Fruit fly (Drosophila melanogaster) whole organism, embryonic: Measurements from ENCODE around the gene CG43062.

Experiments
- Atf3 ChIP-seq: fragments of 200-800 bp; sonication (Bioruptor generic); optimal IDR thresholded peaks from 3 replicates; lab custom pipeline; 2016; ENCODE audit warnings: missing biosample characterization, missing genetic modification characterization
- BEAF-32 ChIP-seq: fragments of 200-800 bp; sonication (Bioruptor generic); optimal IDR thresholded peaks from 3 replicates; lab custom pipeline; 2017; ENCODE audit warnings: missing biosample characterization, missing genetic modification characterization, mild to moderate bottlenecking, moderate library complexity, missing genetic modification reagents
- Bdp1 ChIP-seq: fragments of 200-800 bp; sonication (Bioruptor generic); optimal IDR thresholded peaks from 3 replicates; lab custom pipeline; 2016; ENCODE audit warnings: missing biosample characterization, missing genetic modification characterization
- CG11085 ChIP-seq: fragments of 200-800 bp; sonication (Bioruptor generic); IDR thresholded peaks from 2 replicates; pipeline ENCODE4 v1.3.6; 2022; ENCODE audit warnings: missing biosample characterization, missing genetic modification characterization
- CG11398 ChIP-seq: fragments of 200-800 bp; sonication (Bioruptor generic); optimal IDR thresholded peaks from 2 replicates; lab custom pipeline; 2016; ENCODE audit warnings: missing biosample characterization, missing genetic modification characterization
- CG11504 ChIP-seq: fragments of 200-800 bp; sonication (Bioruptor generic); optimal IDR thresholded peaks from 3 replicates; lab custom pipeline; 2019; ENCODE audit warnings: missing biosample characterization, mild to moderate bottlenecking, missing genetic modification characterization, moderate library complexity
- CG1602 ChIP-seq: fragments of 200-800 bp; sonication (Bioruptor generic); optimal IDR thresholded peaks from 3 replicates; lab custom pipeline; 2016; ENCODE audit warnings: missing biosample characterization, missing genetic modification characterization
- CG16815 ChIP-seq: fragments of 200-800 bp; sonication (Bioruptor generic); optimal IDR thresholded peaks from 3 replicates; lab custom pipeline; 2017; ENCODE audit warnings: missing biosample characterization, mild to moderate bottlenecking, missing genetic modification characterization
- CG1792 ChIP-seq: fragments of 200-800 bp; sonication (Bioruptor generic); optimal IDR thresholded peaks from 2 replicates; lab custom pipeline; 2016; ENCODE audit warnings: missing biosample characterization, missing genetic modification characterization
- CG2199 ChIP-seq: fragments of 200-800 bp; sonication (Bioruptor generic); IDR thresholded peaks from 3 replicates; pipeline ENCODE4 v1.3.6; 2022; ENCODE audit warnings: missing biosample characterization, missing genetic modification characterization
- CG3281 ChIP-seq: fragments of 200-800 bp; sonication (Bioruptor generic); optimal IDR thresholded peaks from 3 replicates; lab custom pipeline; 2017; ENCODE audit warnings: missing biosample characterization, mild to moderate bottlenecking, missing genetic modification characterization
- CG3838 ChIP-seq: fragments of 200-800 bp; sonication (Bioruptor generic); optimal IDR thresholded peaks from 3 replicates; lab custom pipeline; 2016; ENCODE audit warnings: missing biosample characterization, missing genetic modification characterization
- CG4328 ChIP-seq: fragments of 200-800 bp; sonication (Bioruptor generic); optimal IDR thresholded peaks from 3 replicates; lab custom pipeline; 2017; ENCODE audit warnings: missing biosample characterization, missing genetic modification reagents, missing genetic modification characterization
- CG4424 ChIP-seq: fragments of 200-800 bp; sonication (Bioruptor generic); optimal IDR thresholded peaks from 3 replicates; lab custom pipeline; 2016; ENCODE audit warnings: missing biosample characterization, missing genetic modification characterization
- CG5180 ChIP-seq: fragments of 200-800 bp; sonication (Bioruptor generic); optimal IDR thresholded peaks from 3 replicates; lab custom pipeline; 2017; ENCODE audit warnings: missing biosample characterization, missing genetic modification characterization, mild to moderate bottlenecking, moderate library complexity, missing genetic modification reagents
- CG5245 ChIP-seq: fragments of 200-800 bp; sonication (Bioruptor generic); optimal IDR thresholded peaks from 3 replicates; lab custom pipeline; 2016; ENCODE audit warnings: missing biosample characterization, missing genetic modification characterization
- CG5953 ChIP-seq: fragments of 200-800 bp; sonication (Bioruptor generic); IDR thresholded peaks from 2 replicates; pipeline ENCODE4 v1.3.6; 2022; ENCODE audit warnings: missing biosample characterization, missing genetic modification characterization
- CG6654 ChIP-seq: fragments of 200-800 bp; sonication (Bioruptor generic); optimal IDR thresholded peaks from 2 replicates; lab custom pipeline; 2017; ENCODE audit warnings: missing biosample characterization, mild to moderate bottlenecking, missing genetic modification characterization
- CG7987 ChIP-seq: fragments of 200-800 bp; sonication (Bioruptor generic); optimal IDR thresholded peaks from 2 replicates; lab custom pipeline; 2018; ENCODE audit warnings: missing biosample characterization, mild to moderate bottlenecking, missing genetic modification characterization, moderate library complexity
- CG8944 ChIP-seq: fragments of 200-800 bp; sonication (Bioruptor generic); optimal IDR thresholded peaks from 3 replicates; lab custom pipeline; 2016; ENCODE audit warnings: missing biosample characterization, missing genetic modification characterization
- CG9932 ChIP-seq: fragments of 200-800 bp; sonication (Bioruptor generic); IDR thresholded peaks from 2 replicates; pipeline ENCODE4 v1.3.6; 2022; ENCODE audit warnings: missing biosample characterization, missing genetic modification characterization
- CrebB ChIP-seq: fragments of 200-800 bp; sonication (Bioruptor generic); optimal IDR thresholded peaks from 3 replicates; lab custom pipeline; 2018; ENCODE audit warnings: missing biosample characterization, mild to moderate bottlenecking, missing genetic modification characterization
- D19B ChIP-seq: fragments of 200-800 bp; sonication (Bioruptor generic); optimal IDR thresholded peaks from 2 replicates; lab custom pipeline; 2017; ENCODE audit warnings: missing biosample characterization, mild to moderate bottlenecking, missing genetic modification characterization
- Dref ChIP-seq: fragments of 200-800 bp; sonication (Bioruptor generic); IDR thresholded peaks from 2 replicates; pipeline ENCODE4 v1.3.6; 2022; ENCODE audit warnings: missing biosample characterization, missing genetic modification characterization
- E2f1 ChIP-seq: fragments of 200-800 bp; sonication (Bioruptor generic); IDR thresholded peaks from 2 replicates; pipeline ENCODE4 v1.3.6; 2022; ENCODE audit warnings: missing biosample characterization, missing genetic modification characterization
- Ets65A ChIP-seq: fragments of 200-800 bp; sonication (Bioruptor generic); peaks from one replicate; lab custom pipeline; 2016; ENCODE audit warnings: missing biosample characterization, missing genetic modification characterization
- Ets97D ChIP-seq: fragments of 200-800 bp; sonication (Bioruptor generic); optimal IDR thresholded peaks from 3 replicates; lab custom pipeline; 2016; ENCODE audit warnings: missing biosample characterization, missing genetic modification characterization
- Gsc ChIP-seq: fragments of 200-800 bp; sonication (Bioruptor generic); IDR thresholded peaks from 2 replicates; pipeline ENCODE4 v1.3.6; 2022; ENCODE audit warnings: missing biosample characterization, missing genetic modification characterization
- H15 ChIP-seq: fragments of 200-800 bp; sonication (Bioruptor generic); IDR thresholded peaks from 3 replicates; pipeline ENCODE4 v1.3.6; 2022; ENCODE audit warnings: missing biosample characterization, missing genetic modification characterization
- HHEX ChIP-seq: fragments of 200-800 bp; sonication (Bioruptor generic); optimal IDR thresholded peaks from 3 replicates; lab custom pipeline; 2017; ENCODE audit warnings: missing biosample characterization, mild to moderate bottlenecking, missing genetic modification characterization, missing genetic modification reagents
- HLH4C ChIP-seq: fragments of 200-800 bp; sonication (Bioruptor generic); IDR thresholded peaks from 3 replicates; pipeline ENCODE4 v1.3.6; 2022; ENCODE audit warnings: missing biosample characterization, missing genetic modification characterization; ENCODE audit not compliant: partially characterized antibody
- Hr39 ChIP-seq: fragments of >200 bp; optimal IDR thresholded peaks from 2 replicates; lab custom pipeline; 2017
- Ssrp ChIP-seq: fragments of 200-800 bp; sonication (Bioruptor generic); optimal IDR thresholded peaks from 2 replicates; lab custom pipeline; 2018; ENCODE audit warnings: missing biosample characterization, mild to moderate bottlenecking, missing genetic modification characterization, moderate library complexity
- YL-1 ChIP-seq: fragments of 200-800 bp; sonication (Bioruptor generic); optimal IDR thresholded peaks from 3 replicates; lab custom pipeline; 2017; ENCODE audit warnings: missing biosample characterization, mild to moderate bottlenecking, missing genetic modification characterization
- ap ChIP-seq: fragments of 200-800 bp; sonication (Bioruptor generic); IDR thresholded peaks from 2 replicates; pipeline ENCODE4 v1.3.6; 2022; ENCODE audit warnings: missing biosample characterization, missing genetic modification characterization
- bsh ChIP-seq, 2 experiments: fragments of 200-800 bp; sonication (Bioruptor generic); optimal IDR thresholded peaks; 2 replicates each; lab custom pipeline; 2017 to 2018; ENCODE audit warnings: mild to moderate bottlenecking in 2 of 2, missing biosample characterization in 2 of 2, missing genetic modification characterization in 2 of 2, moderate library complexity in 1 of 2
- ems ChIP-seq: fragments of 200-800 bp; sonication (Bioruptor generic); optimal IDR thresholded peaks from 3 replicates; lab custom pipeline; 2016; ENCODE audit warnings: missing biosample characterization, missing genetic modification characterization
- ftz-f1 ChIP-seq: fragments of 200-800 bp; sonication (Bioruptor generic); optimal IDR thresholded peaks from 2 replicates; lab custom pipeline; 2016; ENCODE audit warnings: missing biosample characterization, missing genetic modification characterization
- fu2 ChIP-seq: fragments of 200-800 bp; sonication (Bioruptor generic); optimal IDR thresholded peaks from 2 replicates; lab custom pipeline; 2016; ENCODE audit warnings: missing biosample characterization, missing genetic modification characterization
- gcm ChIP-seq: fragments of 200-800 bp; sonication (Bioruptor generic); optimal IDR thresholded peaks from 2 replicates; lab custom pipeline; 2019; ENCODE audit warnings: missing biosample characterization, mild to moderate bottlenecking, missing genetic modification characterization, moderate library complexity
- ham ChIP-seq: fragments of 200-800 bp; sonication (Bioruptor generic); IDR thresholded peaks from 2 replicates; pipeline ENCODE4 v1.3.6; 2022; ENCODE audit warnings: missing biosample characterization, missing genetic modification characterization
- insv ChIP-seq, 2 experiments: fragments of 200-800 bp; sonication (Bioruptor generic); optimal IDR thresholded peaks; 3 replicates each; lab custom pipeline; 2016 to 2018; ENCODE audit warnings: missing biosample characterization in 2 of 2, missing genetic modification characterization in 2 of 2
- lilli ChIP-seq: fragments of 200-800 bp; sonication (Bioruptor generic); optimal IDR thresholded peaks from 3 replicates; lab custom pipeline; 2016; ENCODE audit warnings: missing biosample characterization, missing genetic modification characterization
- otp ChIP-seq: fragments of 200-800 bp; sonication (Bioruptor generic); IDR thresholded peaks from 3 replicates; pipeline ENCODE4, ENCODE4 v1.3.6; 2022; ENCODE audit warnings: missing biosample characterization, missing genetic modification characterization
- prd ChIP-seq, 3 experiments: fragments of >200 bp in 2 of 3; fragments of 200-800 bp in 1 of 3; sonication (Bioruptor generic) in 1 of 3; optimal IDR thresholded peaks in 2 of 3; IDR thresholded peaks in 1 of 3; 2 replicates in 2 of 3; 3 replicates in 1 of 3; pipeline versions ENCODE4 v1.3.6 to Lab custom; 2017 to 2022; ENCODE audit warnings: missing biosample characterization in 1 of 3, missing genetic modification characterization in 1 of 3
- ro ChIP-seq: fragments of 200-800 bp; sonication (Bioruptor generic); IDR thresholded peaks from 2 replicates; pipeline ENCODE4 v1.3.6; 2022; ENCODE audit warnings: missing biosample characterization, missing genetic modification characterization
- sug ChIP-seq: fragments of 200-800 bp; optimal IDR thresholded peaks from 2 replicates; lab custom pipeline; 2019; ENCODE audit warnings: missing biosample characterization, mild to moderate bottlenecking, missing genetic modification characterization, moderate library complexity
- tio ChIP-seq: fragments of 200-800 bp; sonication (Bioruptor generic); optimal IDR thresholded peaks from 2 replicates; lab custom pipeline; 2017; ENCODE audit warnings: missing biosample characterization, missing genetic modification characterization, inconsistent platforms
- trem ChIP-seq: fragments of 200-800 bp; optimal IDR thresholded peaks from 3 replicates; lab custom pipeline; 2019; ENCODE audit warnings: missing biosample characterization, mild to moderate bottlenecking, missing genetic modification characterization, moderate library complexity
- zen2 ChIP-seq: fragments of 200-800 bp; sonication (Bioruptor generic); IDR thresholded peaks from 3 replicates; pipeline ENCODE4 v1.3.6; 2022; ENCODE audit warnings: missing biosample characterization, missing genetic modification characterization; ENCODE audit not compliant: partially characterized antibody

The CG43062 gene

DNA sequence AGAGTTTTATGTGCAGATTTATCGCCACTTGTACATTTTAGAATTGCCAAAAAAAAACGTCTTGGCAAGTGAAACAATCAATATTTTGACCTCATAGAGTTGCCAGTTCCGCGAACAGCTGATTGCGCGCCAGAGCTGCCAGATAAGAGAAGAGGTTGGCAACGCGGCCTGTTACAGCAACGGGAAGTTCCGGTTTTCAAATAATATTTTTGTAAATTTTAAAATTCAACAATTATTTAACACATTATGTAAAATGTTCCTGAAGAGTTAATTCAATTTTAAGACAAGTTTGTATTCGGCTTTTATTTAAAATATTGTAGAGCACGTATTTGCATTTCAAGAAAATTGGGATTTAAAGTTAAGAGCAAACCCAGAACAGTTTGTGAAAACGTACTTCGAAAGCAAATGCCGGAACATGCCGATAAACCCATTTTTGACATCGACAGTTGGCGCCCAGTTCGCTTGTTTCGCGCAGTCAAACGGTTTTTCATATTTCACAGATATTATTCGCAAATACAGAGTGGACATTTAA is 36.6 kb downstream of the CG43062 start, which contains the start of the genes prd1 and HisCl1 (continued):
- TF ChIP-seq Gsc (GFP tag; lab: Robert Waterston, UW) (no peak), CG11085 (GFP tag; lab: Robert Waterston, UW) (0 out of 2 replicates have a peak, but pooled peaks have one; percentile 23), Dref (GFP tag; lab: Robert Waterston, UW) (peak; percentile 49), CG1602 (GFP tag; lab: Kevin White, UChicago) (peak; percentile 61), tio (peak; percentile 35), CG8944 (GFP tag; lab: Kevin White, UChicago) (peak; percentile 55), HHEX (GFP tag; lab: Kevin White, UChicago) (peak; percentile 76), CG4424 (GFP tag; lab: Kevin White, UChicago) (peak; percentile 55), CG4328 (peak; percentile 75), Ets65A (GFP tag; lab: Kevin White, UChicago) (peak; percentile 98), Atf3 (GFP tag; lab: Kevin White, UChicago) (peak; percentile 53), CG3281 (GFP tag; lab: Kevin White, UChicago) (peak; percentile 71), Hr39 (lab: Kevin White, UChicago) (no peak), BEAF-32 (GFP tag; lab: Kevin White, UChicago) (peak; percentile 44), HLH4C (GFP tag; lab: Robert Waterston, UW) (no peak), trem (peak; percentile 56), ap (no peak), CG9932 (GFP tag; lab: Robert Waterston, UW) (peak; percentile 82), zen2 (GFP tag; lab: Robert Waterston, UW) (no peak), sug (tag; lab: Kevin White, UChicago) (no peak), CG5180 (GFP tag; lab: Kevin White, UChicago) (peak; percentile 11), CG7987 (GFP tag; lab: Kevin White, UChicago) (peak; percentile 70), Ets97D (GFP tag; lab: Kevin White, UChicago) (peak; percentile 97), Bdp1 (peak; percentile 36), CG5953 (GFP tag; lab: Robert Waterston, UW) (no peak), ham (GFP tag; lab: Robert Waterston, UW) (no peak), CG6654 (GFP tag; lab: Kevin White, UChicago) (peak; percentile 40), bsh (GFP tag; optimal IDR thresholded peaks at IDR 0.05; lab: Kevin White, UChicago) (no peak), CG3838 (GFP tag; lab: Kevin White, UChicago) (no peak), E2f1 (GFP tag; lab: Robert Waterston, UW) (peak; percentile 55), Ssrp (peak; percentile 72), CG16815 (GFP tag; lab: Kevin White, UChicago) (peak; percentile 67), insv (GFP tag; optimal IDR thresholded peaks at IDR 0.05; lab: Kevin White, UChicago) (peak in 1 of 2 experiments; percentile 35), CG2199 (GFP tag; lab: Robert Waterston, UW) (0 out of 3 replicates have a peak, but pooled peaks have one; percentile 40), ftz-f1 (GFP tag; lab: Kevin White, UChicago) (peak; percentile 67), lilli (GFP tag; lab: Kevin White, UChicago) (peak; percentile 77), fu2 (GFP tag; lab: Kevin White, UChicago) (peak; percentile 50), ems (GFP tag; lab: Kevin White, UChicago) (peak; percentile 67), otp (peak; percentile 55; the same call in 1 of the 3 replicates), CG5245 (GFP tag; lab: Kevin White, UChicago) (peak; percentile 9), H15 (peak; percentile 37; the same call in 1 of the 3 replicates), gcm (no peak), CG1792 (GFP tag; lab: Kevin White, UChicago) (no peak), D19B (GFP tag; lab: Kevin White, UChicago) (peak; percentile 44), YL-1 (GFP tag; lab: Kevin White, UChicago) (peak; percentile 84), CrebB (no peak), CG11504 (tag; lab: Kevin White, UChicago) (no peak), ro (GFP tag; lab: Robert Waterston, UW) (no peak), CG11398 (no peak), prd (optimal IDR thresholded peaks at IDR 0.05; lab: Kevin White, UChicago) (no peak), prd (GFP tag; IDR thresholded peaks at IDR 0.05; lab: Robert Waterston, UW) (peak; percentile 74)
